Fruit fly (Drosophila melanogaster) whole organism, embryonic: Measurements from ENCODE around the gene Tango1.
A peak's percentile ranks its signal among the peaks of the same experiment; 100 is the strongest.

Source experiments
- CG10274 ChIP-seq: fragments of 200-800 bp; sonication (Bioruptor generic); optimal IDR thresholded peaks from 3 replicates; lab custom pipeline; 2017; ENCODE audit warnings: missing biosample characterization, mild to moderate bottlenecking, missing genetic modification characterization
- CG10321 ChIP-seq: fragments of 200-800 bp; sonication (Bioruptor generic); IDR thresholded peaks from 2 replicates; pipeline ENCODE4 v1.3.6; 2022; ENCODE audit warnings: missing biosample characterization, missing genetic modification characterization
- CG10979 ChIP-seq: fragments of 200-800 bp; sonication (Bioruptor generic); optimal IDR thresholded peaks from 2 replicates; lab custom pipeline; 2018; ENCODE audit warnings: missing biosample characterization, mild to moderate bottlenecking, missing genetic modification characterization, moderate library complexity
- CG14667 ChIP-seq: fragments of 200-800 bp; sonication (Bioruptor generic); IDR thresholded peaks from 2 replicates; pipeline ENCODE4 v1.3.6; 2022; ENCODE audit warnings: missing biosample characterization, missing genetic modification characterization
- CG14710 ChIP-seq: fragments of 200-800 bp; sonication (Bioruptor generic); optimal IDR thresholded peaks from 3 replicates; lab custom pipeline; 2019; ENCODE audit warnings: missing biosample characterization, mild to moderate bottlenecking, missing genetic modification characterization, moderate library complexity
- CG15073 ChIP-seq: fragments of 200-800 bp; sonication (Bioruptor generic); optimal IDR thresholded peaks from 2 replicates; lab custom pipeline; 2016; ENCODE audit warnings: missing biosample characterization, missing genetic modification characterization
- CG1529 ChIP-seq: fragments of 200-800 bp; sonication (Bioruptor generic); optimal IDR thresholded peaks from 3 replicates; lab custom pipeline; 2018; ENCODE audit warnings: missing biosample characterization, missing genetic modification characterization
- CG15696 ChIP-seq: fragments of 200-800 bp; sonication (Bioruptor generic); optimal IDR thresholded peaks from 2 replicates; lab custom pipeline; 2019; ENCODE audit warnings: missing biosample characterization, mild to moderate bottlenecking, missing genetic modification characterization, moderate library complexity
- CG1647 ChIP-seq: fragments of 200-800 bp; sonication (Bioruptor generic); optimal IDR thresholded peaks from 3 replicates; lab custom pipeline; 2016; ENCODE audit warnings: missing biosample characterization, missing genetic modification characterization
- CG2712 ChIP-seq: fragments of 200-800 bp; optimal IDR thresholded peaks from 3 replicates; lab custom pipeline; 2019; ENCODE audit warnings: missing biosample characterization, mild to moderate bottlenecking, missing genetic modification characterization, moderate library complexity
- CG31365 ChIP-seq: fragments of 200-800 bp; sonication (Bioruptor generic); optimal IDR thresholded peaks from 2 replicates; lab custom pipeline; 2018; ENCODE audit warnings: missing biosample characterization, mild to moderate bottlenecking, missing genetic modification characterization
- CG6272 ChIP-seq: fragments of 200-800 bp; sonication (Bioruptor generic); IDR thresholded peaks from 2 replicates; pipeline ENCODE4 v1.3.6; 2022; ENCODE audit warnings: missing biosample characterization, missing genetic modification characterization
- CG6791 ChIP-seq: fragments of 200-800 bp; sonication (Bioruptor generic); IDR thresholded peaks from 3 replicates; pipeline ENCODE4 v1.3.6; 2022; ENCODE audit warnings: missing biosample characterization, missing genetic modification characterization; ENCODE audit not compliant: partially characterized antibody
- CG8478 ChIP-seq: fragments of >200 bp; optimal IDR thresholded peaks from 2 replicates; lab custom pipeline; 2018
- CrebB ChIP-seq: fragments of 200-800 bp; sonication (Bioruptor generic); optimal IDR thresholded peaks from 3 replicates; lab custom pipeline; 2018; ENCODE audit warnings: missing biosample characterization, mild to moderate bottlenecking, missing genetic modification characterization
- Deaf1 ChIP-seq: fragments of 200-800 bp; optimal IDR thresholded peaks from 3 replicates; lab custom pipeline; 2019; ENCODE audit warnings: missing biosample characterization, mild to moderate bottlenecking, missing genetic modification characterization, moderate library complexity
- Fer1 ChIP-seq: fragments of 200-800 bp; sonication (Bioruptor generic); optimal IDR thresholded peaks from 2 replicates; lab custom pipeline; 2017; ENCODE audit warnings: missing biosample characterization, mild to moderate bottlenecking, missing genetic modification characterization
- Hmx ChIP-seq: fragments of 200-800 bp; sonication (Bioruptor generic); optimal IDR thresholded peaks from 2 replicates; lab custom pipeline; 2016; ENCODE audit warnings: missing biosample characterization, missing genetic modification characterization
- Mad ChIP-seq: fragments of 200-800 bp; sonication (Bioruptor generic); optimal IDR thresholded peaks from 2 replicates; lab custom pipeline; 2016; ENCODE audit warnings: missing biosample characterization, missing genetic modification characterization
- Mes4 ChIP-seq: fragments of 200-800 bp; sonication (Bioruptor generic); optimal IDR thresholded peaks from 2 replicates; lab custom pipeline; 2016; ENCODE audit warnings: missing biosample characterization, missing genetic modification characterization
- NFAT ChIP-seq: fragments of 200-800 bp; sonication (Bioruptor generic); IDR thresholded peaks from 2 replicates; pipeline ENCODE4 v1.3.6; 2022; ENCODE audit warnings: missing biosample characterization, missing genetic modification characterization
- Sox100B ChIP-seq: fragments of 200-800 bp; sonication (Bioruptor generic); optimal IDR thresholded peaks from 3 replicates; lab custom pipeline; 2018; ENCODE audit warnings: missing biosample characterization, mild to moderate bottlenecking, missing genetic modification characterization
- TFAM ChIP-seq: fragments of 200-800 bp; sonication (Bioruptor generic); optimal IDR thresholded peaks from 2 replicates; lab custom pipeline; 2017; ENCODE audit warnings: missing biosample characterization, missing genetic modification characterization, inconsistent platforms
- ap ChIP-seq: fragments of 200-800 bp; sonication (Bioruptor generic); IDR thresholded peaks from 2 replicates; pipeline ENCODE4 v1.3.6; 2022; ENCODE audit warnings: missing biosample characterization, missing genetic modification characterization
- bab2 ChIP-seq: fragments of 200-800 bp; sonication (Bioruptor generic); optimal IDR thresholded peaks from 2 replicates; lab custom pipeline; 2016; ENCODE audit warnings: missing biosample characterization, missing genetic modification characterization
- cad ChIP-seq: fragments of >200 bp; optimal IDR thresholded peaks from 2 replicates; lab custom pipeline; 2017; ENCODE audit warnings: missing biosample characterization, missing genetic modification characterization
- cato ChIP-seq: fragments of 200-800 bp; sonication (Bioruptor generic); optimal IDR thresholded peaks from 2 replicates; lab custom pipeline; 2016; ENCODE audit warnings: missing biosample characterization, missing genetic modification characterization, borderline replicate concordance
- caup ChIP-seq: fragments of 200-800 bp; sonication (Bioruptor generic); optimal IDR thresholded peaks from 3 replicates; lab custom pipeline; 2017; ENCODE audit warnings: missing biosample characterization, mild to moderate bottlenecking, missing genetic modification characterization, moderate library complexity; ENCODE audit not compliant: severe bottlenecking
- dati ChIP-seq: fragments of 200-800 bp; sonication (Bioruptor generic); IDR thresholded peaks from 2 replicates; pipeline ENCODE4 v1.3.6; 2022; ENCODE audit warnings: missing biosample characterization, missing genetic modification characterization
- dmrt99B ChIP-seq: fragments of 200-800 bp; sonication (Bioruptor generic); optimal IDR thresholded peaks from 2 replicates; lab custom pipeline; 2018; ENCODE audit warnings: missing biosample characterization, mild to moderate bottlenecking, missing genetic modification characterization, moderate library complexity
- en ChIP-seq: fragments of 200-800 bp; sonication (Bioruptor generic); optimal IDR thresholded peaks from 2 replicates; lab custom pipeline; 2016; ENCODE audit warnings: missing biosample characterization, missing genetic modification characterization
- fd64A ChIP-seq: fragments of 200-800 bp; sonication (Bioruptor generic); optimal IDR thresholded peaks from 3 replicates; lab custom pipeline; 2018; ENCODE audit warnings: missing biosample characterization, mild to moderate bottlenecking, missing genetic modification characterization
- fd96Cb ChIP-seq: fragments of 200-800 bp; sonication (Bioruptor generic); optimal IDR thresholded peaks from 2 replicates; lab custom pipeline; 2018; ENCODE audit warnings: missing biosample characterization, mild to moderate bottlenecking, missing genetic modification characterization, moderate library complexity
- ftz-f1 ChIP-seq: fragments of 200-800 bp; sonication (Bioruptor generic); optimal IDR thresholded peaks from 2 replicates; lab custom pipeline; 2016; ENCODE audit warnings: missing biosample characterization, missing genetic modification characterization
- gcm2 ChIP-seq: fragments of 200-800 bp; sonication (Bioruptor generic); optimal IDR thresholded peaks from 2 replicates; lab custom pipeline; 2016; ENCODE audit warnings: missing biosample characterization, missing genetic modification characterization
- gro ChIP-seq: fragments of 200-800 bp; sonication (Bioruptor generic); optimal IDR thresholded peaks from 2 replicates; lab custom pipeline; 2016; ENCODE audit warnings: missing biosample characterization, missing genetic modification characterization
- her ChIP-seq: fragments of 200-800 bp; sonication (Bioruptor generic); optimal IDR thresholded peaks from 2 replicates; lab custom pipeline; 2016; ENCODE audit warnings: missing biosample characterization, missing genetic modification characterization
- prd ChIP-seq, 3 experiments: fragments of >200 bp in 2 of 3; fragments of 200-800 bp in 1 of 3; sonication (Bioruptor generic) in 1 of 3; optimal IDR thresholded peaks in 2 of 3; IDR thresholded peaks in 1 of 3; 2 replicates in 2 of 3; 3 replicates in 1 of 3; pipeline versions ENCODE4 v1.3.6 to Lab custom; 2017 to 2022; ENCODE audit warnings: missing biosample characterization in 1 of 3, missing genetic modification characterization in 1 of 3
- seq ChIP-seq: fragments of 200-800 bp; sonication (Bioruptor generic); IDR thresholded peaks from 2 replicates; pipeline ENCODE4 v1.3.6; 2022; ENCODE audit warnings: missing biosample characterization, missing genetic modification characterization
- sisA ChIP-seq: fragments of 200-800 bp; sonication (Bioruptor generic); IDR thresholded peaks from 2 replicates; pipeline ENCODE4 v1.3.6; 2022; ENCODE audit warnings: missing biosample characterization, missing genetic modification characterization
- slou ChIP-seq: fragments of 200-800 bp; sonication (Bioruptor generic); optimal IDR thresholded peaks from 3 replicates; lab custom pipeline; 2016; ENCODE audit warnings: missing biosample characterization, missing genetic modification characterization
- so ChIP-seq: fragments of 200-800 bp; sonication (Bioruptor generic); IDR thresholded peaks from 3 replicates; pipeline ENCODE4 v1.3.6; 2022; ENCODE audit warnings: missing biosample characterization, missing genetic modification characterization
- ssp ChIP-seq: fragments of 200-800 bp; sonication (Bioruptor generic); IDR thresholded peaks from 2 replicates; pipeline ENCODE4 v1.3.6; 2022; ENCODE audit warnings: missing biosample characterization, missing genetic modification characterization
- stc ChIP-seq: fragments of 200-800 bp; sonication (Bioruptor generic); IDR thresholded peaks from 2 replicates; pipeline ENCODE4 v1.3.6; 2022; ENCODE audit warnings: missing biosample characterization, missing genetic modification characterization
- tap ChIP-seq: fragments of 200-800 bp; optimal IDR thresholded peaks from 3 replicates; lab custom pipeline; 2019; ENCODE audit warnings: missing biosample characterization, mild to moderate bottlenecking, missing genetic modification characterization, moderate library complexity
- tio ChIP-seq: fragments of 200-800 bp; sonication (Bioruptor generic); optimal IDR thresholded peaks from 2 replicates; lab custom pipeline; 2017; ENCODE audit warnings: missing biosample characterization, missing genetic modification characterization, inconsistent platforms
- toy ChIP-seq: fragments of 200-800 bp; sonication (Bioruptor generic); IDR thresholded peaks from 2 replicates; pipeline ENCODE4 v1.3.6; 2022; ENCODE audit warnings: missing biosample characterization, missing genetic modification characterization
- tx ChIP-seq: fragments of 200-800 bp; sonication (Bioruptor generic); optimal IDR thresholded peaks from 2 replicates; lab custom pipeline; 2016; ENCODE audit warnings: missing biosample characterization, missing genetic modification characterization
- unc-4 ChIP-seq: fragments of 200-800 bp; sonication (Bioruptor generic); IDR thresholded peaks from 2 replicates; pipeline ENCODE4 v1.3.6; 2022; ENCODE audit warnings: missing biosample characterization, missing genetic modification characterization; ENCODE audit not compliant: partially characterized antibody

The Tango1 gene

DNA sequence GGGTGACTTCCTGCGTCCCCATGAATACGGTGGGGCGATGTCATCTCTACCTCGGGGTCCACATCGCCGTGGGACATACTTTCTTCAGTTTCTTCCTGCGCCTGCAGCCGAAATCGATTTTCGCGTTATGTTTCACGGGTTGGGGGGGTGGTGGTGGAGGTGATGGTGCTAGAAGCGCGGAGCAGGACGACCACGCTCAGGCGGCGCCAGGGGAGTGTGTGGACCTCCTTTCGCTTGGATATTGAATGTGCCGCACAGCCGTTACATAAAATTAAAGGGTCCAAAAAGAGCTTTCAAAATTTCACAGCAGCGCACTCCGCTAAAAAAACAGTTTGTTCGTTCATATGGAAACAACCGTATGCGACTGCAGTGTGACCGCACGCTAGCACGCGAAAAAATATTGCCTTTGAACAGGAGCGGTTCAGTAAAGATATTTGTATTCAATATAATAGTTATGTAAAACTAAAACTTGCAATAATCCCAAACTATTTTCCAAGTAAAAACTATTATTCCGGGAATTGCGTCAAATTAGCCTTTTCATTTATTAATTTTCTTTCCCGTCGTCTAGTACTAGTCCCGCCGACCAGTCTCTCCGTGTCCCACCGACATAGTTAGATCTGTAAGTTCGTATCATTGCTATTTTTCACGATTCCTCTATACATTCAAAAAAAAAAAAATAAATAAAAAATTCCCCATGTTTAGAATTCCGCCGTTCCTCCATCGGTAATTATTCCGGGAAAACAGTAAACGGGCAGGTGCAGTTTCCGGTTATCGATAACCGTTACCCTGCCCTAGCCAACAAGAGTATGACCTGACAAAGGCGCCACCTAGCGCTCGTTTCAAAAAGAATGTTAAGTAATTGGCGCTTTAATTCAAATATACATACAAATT, 35.0 kb downstream of the Tango1 start, which contains the start of gene Nhe3 (continued):
- TF ChIP-seq TFAM (no peak), CG2712 (peak; percentile 82), seq (GFP tag; lab: Robert Waterston, UW) (peak; percentile 36; the same call in 1 of the 2 replicates), toy (GFP tag; lab: Robert Waterston, UW) (peak; percentile 67; the same call in 1 of the 2 replicates), tx (GFP tag; lab: Kevin White, UChicago) (peak; percentile 85), caup (GFP tag; lab: Kevin White, UChicago) (peak; percentile 79), so (GFP tag; lab: Robert Waterston, UW) (peak; percentile 86), fd64A (peak; percentile 5), gcm2 (peak; percentile 50), ftz-f1 (GFP tag; lab: Kevin White, UChicago) (no peak), CG10321 (GFP tag; lab: Robert Waterston, UW) (peak; percentile 40; the same call in 1 of the 2 replicates), gro (GFP tag; lab: Kevin White, UChicago) (peak; percentile 41), dati (GFP tag; lab: Robert Waterston, UW) (peak; percentile 36; the same call in 1 of the 2 replicates), Sox100B (GFP tag; lab: Kevin White, UChicago) (peak; percentile 81), CrebB (tag; lab: Kevin White, UChicago) (peak; percentile 65), dmrt99B (no peak), Deaf1 (tag; lab: Kevin White, UChicago) (peak; percentile 26), Fer1 (GFP tag; lab: Kevin White, UChicago) (peak; percentile 78), her (GFP tag; lab: Kevin White, UChicago) (peak; percentile 37), en (GFP tag; lab: Kevin White, UChicago) (no peak), CG10274 (GFP tag; lab: Kevin White, UChicago) (peak; percentile 36), cad (no peak), Hmx (peak; percentile 69), CG15073 (no peak), fd96Cb (tag; lab: Kevin White, UChicago) (peak; percentile 77), ssp (GFP tag; lab: Robert Waterston, UW) (peak; percentile 66), CG8478 (lab: Kevin White, UChicago) (no peak), tio (peak; percentile 76), unc-4 (peak; percentile 54), CG31365 (tag; lab: Kevin White, UChicago) (no peak), CG10979 (peak; percentile 73), ap (peak; percentile 70), Mes4 (GFP tag; lab: Kevin White, UChicago) (peak; percentile 28), cato (GFP tag; lab: Kevin White, UChicago) (peak; percentile 50), CG6272 (peak; percentile 83), stc (GFP tag; lab: Robert Waterston, UW) (peak; percentile 74), bab2 (peak; percentile 88), slou (GFP tag; lab: Kevin White, UChicago) (peak; percentile 49), CG6791 (peak; percentile 65; the same call in 2 of the 3 replicates), CG14710 (tag; lab: Kevin White, UChicago) (peak; percentile 81), prd (optimal IDR thresholded peaks at IDR 0.05; lab: Kevin White, UChicago) (no peak), prd (GFP tag; IDR thresholded peaks at IDR 0.05; lab: Robert Waterston, UW) (peak; percentile 90), CG1529 (GFP tag; lab: Kevin White, UChicago) (peak; percentile 53), CG14667 (GFP tag; lab: Robert Waterston, UW) (peak; percentile 73), CG15696 (tag; lab: Kevin White, UChicago) (peak; percentile 72), CG1647 (GFP tag; lab: Kevin White, UChicago) (peak; percentile 70), Mad (GFP tag; lab: Kevin White, UChicago) (peak; percentile 87), tap (no peak), NFAT (peak; percentile 84), sisA (GFP tag; lab: Robert Waterston, UW) (peak; percentile 84)
